Fruit fly (Drosophila melanogaster) S2 (cell line): Measurements from ENCODE around the gene nes.

Source experiments
- CG8478 ChIP-seq: fragments of >200 bp; optimal IDR thresholded peaks from 2 replicates; lab custom pipeline; 2018
- CTCF ChIP-seq, 2 experiments: fragments of >200 bp; optimal IDR thresholded peaks; 2 replicates each; lab custom pipeline; 2018

dm6 chr3L:19225687-19226086 lies 34.8 kb downstream of the nes start:
- TF ChIP-seq CG8478 (lab: Kevin White, UChicago): no peak
- TF ChIP-seq CTCF (optimal IDR thresholded peaks at IDR 0.05; lab: Kevin White, UChicago): no peak
